Fruit fly (Drosophila melanogaster) whole organism, embryonic: Measurements from ENCODE around the gene Reepl1.

Source experiments
- Bgb ChIP-seq: fragments of 200-800 bp; sonication (Bioruptor generic); IDR thresholded peaks from 2 replicates; pipeline ENCODE4 v1.3.6; 2022; ENCODE audit warnings: missing biosample characterization, missing genetic modification characterization; ENCODE audit not compliant: partially characterized antibody
- CG11723 ChIP-seq: fragments of 200-800 bp; sonication (Bioruptor generic); optimal IDR thresholded peaks from 2 replicates; lab custom pipeline; 2017; ENCODE audit warnings: missing biosample characterization, mild to moderate bottlenecking, missing genetic modification characterization
- CG13123 ChIP-seq: fragments of 200-800 bp; sonication (Bioruptor generic); optimal IDR thresholded peaks from 2 replicates; lab custom pipeline; 2016; ENCODE audit warnings: missing biosample characterization, missing genetic modification characterization
- CG13296 ChIP-seq: fragments of 200-800 bp; sonication (Bioruptor generic); optimal IDR thresholded peaks from 3 replicates; lab custom pipeline; 2018; ENCODE audit warnings: missing biosample characterization, mild to moderate bottlenecking, missing genetic modification characterization
- CG14050 ChIP-seq: fragments of 200-800 bp; sonication (Bioruptor generic); IDR thresholded peaks from 3 replicates; pipeline ENCODE4 v1.3.6; 2022; ENCODE audit warnings: missing biosample characterization, missing genetic modification characterization
- CG1529 ChIP-seq: fragments of 200-800 bp; sonication (Bioruptor generic); optimal IDR thresholded peaks from 3 replicates; lab custom pipeline; 2018; ENCODE audit warnings: missing biosample characterization, missing genetic modification characterization
- CG15696 ChIP-seq: fragments of 200-800 bp; sonication (Bioruptor generic); optimal IDR thresholded peaks from 2 replicates; lab custom pipeline; 2019; ENCODE audit warnings: missing biosample characterization, mild to moderate bottlenecking, missing genetic modification characterization, moderate library complexity
- CG16815 ChIP-seq: fragments of 200-800 bp; sonication (Bioruptor generic); optimal IDR thresholded peaks from 3 replicates; lab custom pipeline; 2017; ENCODE audit warnings: missing biosample characterization, mild to moderate bottlenecking, missing genetic modification characterization
- CG17385 ChIP-seq: fragments of 200-800 bp; sonication (Bioruptor generic); optimal IDR thresholded peaks from 3 replicates; lab custom pipeline; 2018; ENCODE audit warnings: missing biosample characterization, mild to moderate bottlenecking, missing genetic modification characterization
- CG31224 ChIP-seq: fragments of 200-800 bp; sonication (Bioruptor generic); IDR thresholded peaks from 2 replicates; pipeline ENCODE4 v1.3.6; 2022; ENCODE audit warnings: missing biosample characterization, missing genetic modification characterization
- CG33213 ChIP-seq: fragments of 200-800 bp; sonication (Bioruptor generic); optimal IDR thresholded peaks from 3 replicates; lab custom pipeline; 2016; ENCODE audit warnings: missing biosample characterization, missing genetic modification characterization
- CG33557 ChIP-seq: fragments of 200-800 bp; sonication (Bioruptor generic); optimal IDR thresholded peaks from 2 replicates; lab custom pipeline; 2019; ENCODE audit warnings: missing biosample characterization, mild to moderate bottlenecking, missing genetic modification characterization, moderate library complexity
- CG43689 ChIP-seq: fragments of 200-800 bp; sonication (Bioruptor generic); IDR thresholded peaks from 2 replicates; pipeline ENCODE4 v1.3.6; 2022; ENCODE audit warnings: missing biosample characterization, missing genetic modification characterization
- CG4617 ChIP-seq: fragments of 200-800 bp; sonication (Bioruptor generic); optimal IDR thresholded peaks from 3 replicates; lab custom pipeline; 2016; ENCODE audit warnings: missing biosample characterization, missing genetic modification characterization, borderline replicate concordance
- CG6175 ChIP-seq: fragments of 200-800 bp; sonication (Bioruptor generic); IDR thresholded peaks from 3 replicates; pipeline ENCODE4 v1.3.6; 2022; ENCODE audit warnings: missing biosample characterization, missing genetic modification characterization
- CG8290 ChIP-seq, 3 experiments: fragments of 200-800 bp; sonication (Bioruptor generic); optimal IDR thresholded peaks; 2 replicates each; lab custom pipeline; 2016 to 2019; ENCODE audit warnings: missing biosample characterization in 3 of 3, missing genetic modification characterization in 3 of 3, mild to moderate bottlenecking in 2 of 3, moderate library complexity in 1 of 3
- CG8478 ChIP-seq: fragments of >200 bp; optimal IDR thresholded peaks from 2 replicates; lab custom pipeline; 2018
- Drgx ChIP-seq: fragments of 200-800 bp; sonication (Bioruptor generic); IDR thresholded peaks from 2 replicates; pipeline ENCODE4 v1.3.6; 2022; ENCODE audit warnings: missing biosample characterization, missing genetic modification characterization
- Ets65A ChIP-seq: fragments of 200-800 bp; sonication (Bioruptor generic); peaks from one replicate; lab custom pipeline; 2016; ENCODE audit warnings: missing biosample characterization, missing genetic modification characterization
- Fer2 ChIP-seq: fragments of 200-800 bp; sonication (Bioruptor generic); optimal IDR thresholded peaks from 2 replicates; lab custom pipeline; 2018; ENCODE audit warnings: missing biosample characterization, mild to moderate bottlenecking, missing genetic modification characterization, moderate library complexity
- GATAe ChIP-seq: fragments of 200-800 bp; sonication (Bioruptor generic); conservative IDR thresholded peaks from 2 replicates; pipeline ENCODE4 v1.3.6; 2022; ENCODE audit warnings: missing biosample characterization, missing genetic modification characterization
- HLHmδ ChIP-seq: fragments of 200-800 bp; sonication (Bioruptor generic); optimal IDR thresholded peaks from 2 replicates; lab custom pipeline; 2018; ENCODE audit warnings: missing biosample characterization, mild to moderate bottlenecking, missing genetic modification characterization, moderate library complexity
- Hmr ChIP-seq: fragments of 200-800 bp; sonication (Bioruptor generic); optimal IDR thresholded peaks from 3 replicates; lab custom pipeline; 2017; ENCODE audit warnings: mild to moderate bottlenecking, missing biosample characterization, missing genetic modification reagents, missing genetic modification characterization
- Hr51 ChIP-seq, 2 experiments: fragments of 200-800 bp; sonication (Bioruptor generic); optimal IDR thresholded peaks; 2 replicates in 1 of 2; 3 replicates in 1 of 2; lab custom pipeline; 2016 to 2018; ENCODE audit warnings: missing biosample characterization in 2 of 2, missing genetic modification characterization in 2 of 2, mild to moderate bottlenecking in 1 of 2, moderate library complexity in 1 of 2
- MESR4 ChIP-seq: fragments of 200-800 bp; sonication (Bioruptor generic); optimal IDR thresholded peaks from 2 replicates; lab custom pipeline; 2018; ENCODE audit warnings: missing biosample characterization, mild to moderate bottlenecking, missing genetic modification characterization, moderate library complexity
- PHDP ChIP-seq: fragments of 200-800 bp; sonication (Bioruptor generic); optimal IDR thresholded peaks from 3 replicates; lab custom pipeline; 2018; ENCODE audit warnings: missing biosample characterization, mild to moderate bottlenecking, missing genetic modification characterization, moderate library complexity
- TFAM ChIP-seq: fragments of 200-800 bp; sonication (Bioruptor generic); optimal IDR thresholded peaks from 2 replicates; lab custom pipeline; 2017; ENCODE audit warnings: missing biosample characterization, missing genetic modification characterization, inconsistent platforms
- ash1 ChIP-seq: fragments of 200-800 bp; sonication (Bioruptor generic); optimal IDR thresholded peaks from 2 replicates; lab custom pipeline; 2018; ENCODE audit warnings: missing biosample characterization, mild to moderate bottlenecking, missing genetic modification characterization
- cato ChIP-seq: fragments of 200-800 bp; sonication (Bioruptor generic); optimal IDR thresholded peaks from 2 replicates; lab custom pipeline; 2016; ENCODE audit warnings: missing biosample characterization, missing genetic modification characterization, borderline replicate concordance
- dati ChIP-seq: fragments of 200-800 bp; sonication (Bioruptor generic); IDR thresholded peaks from 2 replicates; pipeline ENCODE4 v1.3.6; 2022; ENCODE audit warnings: missing biosample characterization, missing genetic modification characterization
- fru ChIP-seq: fragments of >200 bp; optimal IDR thresholded peaks from 2 replicates; lab custom pipeline; 2017
- ftz-f1 ChIP-seq: fragments of 200-800 bp; sonication (Bioruptor generic); optimal IDR thresholded peaks from 2 replicates; lab custom pipeline; 2016; ENCODE audit warnings: missing biosample characterization, missing genetic modification characterization
- gsb-n ChIP-seq: fragments of 200-800 bp; sonication (Bioruptor generic); optimal IDR thresholded peaks from 3 replicates; lab custom pipeline; 2018; ENCODE audit warnings: missing biosample characterization, mild to moderate bottlenecking, missing genetic modification characterization
- ind ChIP-seq: fragments of 200-800 bp; sonication (Bioruptor generic); optimal IDR thresholded peaks from 3 replicates; lab custom pipeline; 2016; ENCODE audit warnings: missing biosample characterization, missing genetic modification characterization
- kah ChIP-seq: fragments of 200-800 bp; sonication (Bioruptor generic); optimal IDR thresholded peaks from 2 replicates; lab custom pipeline; 2018; ENCODE audit warnings: missing biosample characterization, mild to moderate bottlenecking, missing genetic modification characterization
- luna ChIP-seq: fragments of 200-800 bp; sonication (Bioruptor generic); optimal IDR thresholded peaks from 2 replicates; lab custom pipeline; 2016; ENCODE audit warnings: missing biosample characterization, missing genetic modification characterization
- mld ChIP-seq: fragments of 200-800 bp; sonication (Bioruptor generic); IDR thresholded peaks from 3 replicates; pipeline ENCODE4 v1.3.6; 2022; ENCODE audit warnings: missing biosample characterization, missing genetic modification characterization; ENCODE audit not compliant: partially characterized antibody
- oc ChIP-seq: fragments of 200-800 bp; sonication (Bioruptor generic); optimal IDR thresholded peaks from 2 replicates; lab custom pipeline; 2018; ENCODE audit warnings: missing biosample characterization, mild to moderate bottlenecking, missing genetic modification characterization, moderate library complexity
- pzg ChIP-seq: fragments of 200-800 bp; sonication (Bioruptor generic); optimal IDR thresholded peaks from 3 replicates; lab custom pipeline; 2018; ENCODE audit warnings: missing biosample characterization, mild to moderate bottlenecking, missing genetic modification characterization, moderate library complexity
- rib ChIP-seq: fragments of 200-800 bp; sonication (Bioruptor generic); IDR thresholded peaks from 2 replicates; pipeline ENCODE4 v1.3.6; 2022; ENCODE audit warnings: missing biosample characterization, missing genetic modification characterization
- ro ChIP-seq: fragments of 200-800 bp; sonication (Bioruptor generic); IDR thresholded peaks from 2 replicates; pipeline ENCODE4 v1.3.6; 2022; ENCODE audit warnings: missing biosample characterization, missing genetic modification characterization
- seq ChIP-seq: fragments of 200-800 bp; sonication (Bioruptor generic); IDR thresholded peaks from 2 replicates; pipeline ENCODE4 v1.3.6; 2022; ENCODE audit warnings: missing biosample characterization, missing genetic modification characterization
- sisA ChIP-seq: fragments of 200-800 bp; sonication (Bioruptor generic); IDR thresholded peaks from 2 replicates; pipeline ENCODE4 v1.3.6; 2022; ENCODE audit warnings: missing biosample characterization, missing genetic modification characterization
- stwl ChIP-seq: fragments of 200-800 bp; sonication (Bioruptor generic); optimal IDR thresholded peaks from 3 replicates; lab custom pipeline; 2018; ENCODE audit warnings: missing biosample characterization, mild to moderate bottlenecking, missing genetic modification characterization, moderate library complexity
- trem ChIP-seq: fragments of 200-800 bp; optimal IDR thresholded peaks from 3 replicates; lab custom pipeline; 2019; ENCODE audit warnings: missing biosample characterization, mild to moderate bottlenecking, missing genetic modification characterization, moderate library complexity
- usp ChIP-seq: fragments of >200 bp; optimal IDR thresholded peaks from 2 replicates; lab custom pipeline; 2017; ENCODE audit warnings: missing biosample characterization, missing genetic modification characterization
- wek ChIP-seq: fragments of 200-800 bp; sonication (Bioruptor generic); optimal IDR thresholded peaks from 3 replicates; lab custom pipeline; 2018; ENCODE audit warnings: missing biosample characterization, mild to moderate bottlenecking, missing genetic modification characterization, moderate library complexity
- zf30C ChIP-seq: fragments of 200-800 bp; sonication (Bioruptor generic); optimal IDR thresholded peaks from 3 replicates; lab custom pipeline; 2018; ENCODE audit warnings: missing biosample characterization, mild to moderate bottlenecking, missing genetic modification characterization

Reepl1 gene

DNA sequence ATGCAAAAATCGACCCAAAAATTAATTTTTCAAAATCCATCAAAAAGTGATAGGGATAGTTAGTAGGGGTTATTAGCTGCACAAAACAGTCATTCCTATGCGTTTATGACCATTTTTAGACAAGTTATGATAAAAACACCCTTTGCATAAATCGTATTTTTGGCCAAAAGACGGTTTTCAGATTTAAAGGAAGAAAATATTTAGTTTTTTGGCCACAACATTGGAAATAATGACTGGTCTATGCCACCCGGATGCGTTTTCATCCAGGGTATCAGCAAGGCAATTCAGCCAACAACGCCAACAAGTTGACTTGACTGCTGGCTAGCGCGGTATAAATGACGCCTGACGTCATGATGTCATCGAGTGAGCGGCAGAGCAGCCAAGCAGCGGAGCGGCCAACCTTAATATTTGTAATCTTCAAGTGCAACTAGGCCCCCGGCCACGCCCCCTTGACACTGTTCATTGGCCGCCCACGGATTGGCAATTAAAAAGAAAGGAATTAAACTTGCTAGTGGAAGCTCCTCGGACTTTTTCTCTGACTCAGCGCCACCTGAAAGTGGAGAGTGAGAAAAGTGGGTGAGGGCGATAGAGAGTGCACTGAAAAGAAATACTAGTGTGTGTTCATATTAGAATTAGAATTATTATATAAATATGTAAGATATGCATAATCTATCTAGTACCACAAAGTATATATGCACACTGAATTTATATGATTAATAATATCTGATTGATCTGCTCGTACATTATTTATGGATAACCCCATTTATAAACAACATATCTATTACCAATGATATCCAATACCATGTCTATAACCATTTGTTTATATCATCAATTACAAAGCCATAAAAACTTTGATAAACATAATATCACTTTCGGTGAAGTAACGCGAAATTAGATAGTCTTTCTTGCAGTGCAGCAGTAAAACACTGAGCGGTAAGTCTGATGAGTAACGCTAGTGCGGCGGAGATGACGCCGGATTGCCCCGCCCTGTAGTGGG is 12.5 kb upstream of the Reepl1 start (continued):
- TF ChIP-seq Hr51 (GFP tag; optimal IDR thresholded peaks at IDR 0.05; lab: Kevin White, UChicago) (peak in 1 of 2 experiments; percentile 94), ftz-f1 (GFP tag; lab: Kevin White, UChicago) (no peak), GATAe (GFP tag; lab: Robert Waterston, UW) (no peak), kah (GFP tag; lab: Kevin White, UChicago) (peak; percentile 77), Ets65A (GFP tag; lab: Kevin White, UChicago) (peak; percentile 56), dati (GFP tag; lab: Robert Waterston, UW) (no peak), sisA (GFP tag; lab: Robert Waterston, UW) (peak; percentile 47), luna (GFP tag; lab: Kevin White, UChicago) (no peak), CG14050 (GFP tag; lab: Robert Waterston, UW) (peak; percentile 48; the same call in 2 of the 3 replicates), zf30C (GFP tag; lab: Kevin White, UChicago) (peak; percentile 59), CG33557 (peak; percentile 29), CG6175 (GFP tag; lab: Robert Waterston, UW) (no peak), cato (GFP tag; lab: Kevin White, UChicago) (peak; percentile 52), ind (GFP tag; lab: Kevin White, UChicago) (peak; percentile 75), CG8478 (lab: Kevin White, UChicago) (no peak), CG8290 (GFP tag; optimal IDR thresholded peaks at IDR 0.05; lab: Kevin White, UChicago) (no peak), CG8290 (tag; optimal IDR thresholded peaks at IDR 0.05; lab: Kevin White, UChicago) (peak in 1 of 2 experiments; percentile 62), trem (peak; percentile 58), CG17385 (GFP tag; lab: Kevin White, UChicago) (peak; percentile 86), ro (GFP tag; lab: Robert Waterston, UW) (no peak), CG31224 (GFP tag; lab: Robert Waterston, UW) (peak; percentile 62), wek (GFP tag; lab: Kevin White, UChicago) (peak; percentile 23), CG13123 (GFP tag; lab: Kevin White, UChicago) (peak; percentile 41), CG15696 (peak; percentile 49), oc (peak; percentile 62), Drgx (GFP tag; lab: Robert Waterston, UW) (peak; percentile 60), seq (GFP tag; lab: Robert Waterston, UW) (no peak), CG16815 (GFP tag; lab: Kevin White, UChicago) (peak; percentile 57), TFAM (no peak), MESR4 (GFP tag; lab: Kevin White, UChicago) (no peak), stwl (tag; lab: Kevin White, UChicago) (no peak), CG4617 (GFP tag; lab: Kevin White, UChicago) (peak; percentile 38), CG1529 (GFP tag; lab: Kevin White, UChicago) (peak; percentile 73), gsb-n (tag; lab: Kevin White, UChicago) (peak; percentile 64), CG13296 (GFP tag; lab: Kevin White, UChicago) (peak; percentile 89), rib (GFP tag; lab: Robert Waterston, UW) (no peak), ash1 (GFP tag; lab: Kevin White, UChicago) (no peak), HLHmδ (GFP tag; lab: Kevin White, UChicago) (no peak), CG33213 (GFP tag; lab: Kevin White, UChicago) (no peak), PHDP (tag; lab: Kevin White, UChicago) (peak; percentile 87), Hmr (peak; percentile 88), CG43689 (GFP tag; lab: Robert Waterston, UW) (no peak), pzg (GFP tag; lab: Kevin White, UChicago) (no peak), usp (no peak), CG11723 (peak; percentile 79), Fer2 (peak; percentile 55), fru (lab: Kevin White, UChicago) (no peak), Bgb (GFP tag; lab: Robert Waterston, UW) (no peak), mld (GFP tag; lab: Robert Waterston, UW) (no peak)
